Worm (Caenorhabditis elegans): ENCODE data around the gene F35F11.2.

ce11 chrIV:4068480-4068879 lies 28.4 kb downstream of the F35F11.2 start, which contains the start of gene fbxb-55:
- TF ChIP-seq blmp-1 (tag; optimal IDR thresholded peaks at IDR 0.05) (no peak), sptf-1 (tag; optimal IDR thresholded peaks at IDR 0.05) (no peak), snpc-4 (tag; optimal IDR thresholded peaks at IDR 0.05) (no peak), bed-3 (GFP tag; optimal IDR thresholded peaks at IDR 0.05) (no peak), nhr-12 (tag; optimal IDR thresholded peaks at IDR 0.05) (no peak)

Data from whole organism, mixed stage, embryonic.